Worm (Caenorhabditis elegans) whole organism, young adult: ENCODE data around the gene dyf-2.

ENCODE experiments used
- B0019.2 ChIP-seq: fragments of 200-800 bp; sonication (Bioruptor generic); conservative IDR thresholded peaks from 2 replicates; pipeline ENCODE4 v1.3.6; 2022; ENCODE audit warnings: missing genetic modification reagents, missing genetic modification characterization, missing compliant biosample characterization
- B0035.1 ChIP-seq: sonication (generic microtip); optimal IDR thresholded peaks from 2 replicates; lab custom pipeline; 2016; ENCODE audit warnings: missing genetic modification characterization, mild to moderate bottlenecking, missing compliant biosample characterization, missing genotype, missing genetic modification reagents
- B0336.3 ChIP-seq: fragments of 200-800 bp; sonication (Bioruptor generic); IDR thresholded peaks from 2 replicates; pipeline ENCODE4 v1.3.6; 2022; ENCODE audit warnings: missing genetic modification characterization, missing compliant biosample characterization
- C17E4.6 ChIP-seq: fragments of 200-800 bp; sonication (Bioruptor generic); IDR thresholded peaks from 2 replicates; pipeline ENCODE4 v1.3.6; 2022; ENCODE audit warnings: missing genetic modification reagents, missing genetic modification characterization, missing compliant biosample characterization
- D2030.7 ChIP-seq: fragments of 200-800 bp; sonication (Bioruptor generic); IDR thresholded peaks from 2 replicates; pipeline ENCODE4 v1.3.6; 2022; ENCODE audit warnings: missing genetic modification reagents, missing genetic modification characterization, missing compliant biosample characterization
- F23B12.7 ChIP-seq: sonication (generic microtip); optimal IDR thresholded peaks from 2 replicates; lab custom pipeline; 2017; ENCODE audit warnings: missing genetic modification characterization, mild to moderate bottlenecking, missing compliant biosample characterization, antibody characterized with exemption, moderate library complexity; ENCODE audit not compliant: insufficient read depth
- F33H1.4 ChIP-seq: fragments of 200-800 bp; sonication (Bioruptor generic); IDR thresholded peaks from 2 replicates; pipeline ENCODE4 v1.3.6; 2022; ENCODE audit warnings: missing genetic modification reagents, missing genetic modification characterization, missing compliant biosample characterization
- F52B5.7 ChIP-seq: sonication (generic microtip); optimal IDR thresholded peaks from 2 replicates; lab custom pipeline; 2016; ENCODE audit warnings: mild to moderate bottlenecking, missing genetic modification characterization, missing compliant biosample characterization
- T07F8.4 ChIP-seq: sonication (generic microtip); optimal IDR thresholded peaks from 2 replicates; lab custom pipeline; 2016; ENCODE audit warnings: mild to moderate bottlenecking, missing genetic modification characterization, moderate library complexity, missing compliant biosample characterization
- Y53F4B.3 ChIP-seq: fragments of 200-800 bp; sonication (Bioruptor generic); IDR thresholded peaks from 2 replicates; pipeline ENCODE4 v1.3.6; 2022; ENCODE audit warnings: missing genetic modification reagents, missing genetic modification characterization, missing compliant biosample characterization
- Y67H2A.10 ChIP-seq: fragments of 200-800 bp; sonication (Bioruptor generic); conservative IDR thresholded peaks from 2 replicates; pipeline ENCODE4 v1.3.6; 2022; ENCODE audit warnings: missing genetic modification reagents, missing genetic modification characterization, missing compliant biosample characterization
- Y95B8A.8 ChIP-seq: fragments of 200-800 bp; sonication (Bioruptor generic); IDR thresholded peaks from 2 replicates; pipeline ENCODE4 v1.3.6; 2022; ENCODE audit warnings: missing genetic modification reagents, missing genetic modification characterization, missing compliant biosample characterization
- akir-1 ChIP-seq: fragments of 200-800 bp; sonication (Bioruptor generic); optimal IDR thresholded peaks from 2 replicates; lab custom pipeline; 2018; ENCODE audit warnings: mild to moderate bottlenecking, missing genetic modification characterization, moderate library complexity, missing compliant biosample characterization
- atf-7 ChIP-seq: sonication (generic microtip); optimal IDR thresholded peaks from 2 replicates; lab custom pipeline; 2017; ENCODE audit warnings: mild to moderate bottlenecking, missing genetic modification characterization, missing compliant biosample characterization
- attf-5 ChIP-seq: fragments of 200-800 bp; sonication (Bioruptor generic); optimal IDR thresholded peaks from 2 replicates; lab custom pipeline; 2018; ENCODE audit warnings: mild to moderate bottlenecking, missing genetic modification characterization, missing compliant biosample characterization
- ceh-40 ChIP-seq: fragments of 200-800 bp; sonication (Bioruptor generic); IDR thresholded peaks from 2 replicates; pipeline ENCODE4 v1.3.6; 2022; ENCODE audit warnings: missing genetic modification characterization, missing compliant biosample characterization
- ceh-79 ChIP-seq: sonication (generic microtip); optimal IDR thresholded peaks from 2 replicates; lab custom pipeline; 2017; ENCODE audit warnings: mild to moderate bottlenecking, missing genetic modification characterization, missing compliant biosample characterization
- ceh-91 ChIP-seq: fragments of 200-800 bp; sonication (Bioruptor generic); IDR thresholded peaks from 2 replicates; pipeline ENCODE4 v1.3.6; 2022; ENCODE audit warnings: missing genetic modification reagents, missing genetic modification characterization, missing compliant biosample characterization
- die-1 ChIP-seq: sonication (generic microtip); optimal IDR thresholded peaks from 2 replicates; lab custom pipeline; 2016; ENCODE audit warnings: missing genotype, mild to moderate bottlenecking, missing genetic modification characterization, missing compliant biosample characterization
- dpl-1 ChIP-seq: fragments of 150-350 bp; optimal IDR thresholded peaks from 2 replicates; lab custom pipeline; 2014; ENCODE audit warnings: missing biosample characterization, missing genetic modification reagents, missing genetic modification characterization
- egl-44 ChIP-seq: fragments of 200-800 bp; sonication (Bioruptor generic); IDR thresholded peaks from 2 replicates; pipeline ENCODE4 v1.3.6; 2022; ENCODE audit warnings: missing genetic modification reagents, missing genetic modification characterization, missing compliant biosample characterization
- ekl-4 ChIP-seq: fragments of 200-800 bp; sonication (Bioruptor generic); IDR thresholded peaks from 2 replicates; pipeline ENCODE4 v1.3.6; 2022; ENCODE audit warnings: missing genetic modification reagents, missing genetic modification characterization, missing compliant biosample characterization
- fkh-3 ChIP-seq: sonication (generic microtip); optimal IDR thresholded peaks from 2 replicates; lab custom pipeline; 2016; ENCODE audit warnings: mild to moderate bottlenecking, missing genetic modification characterization, missing compliant biosample characterization
- gei-17 ChIP-seq: fragments of 200-800 bp; sonication (Bioruptor generic); optimal IDR thresholded peaks from 2 replicates; lab custom pipeline; 2018; ENCODE audit warnings: mild to moderate bottlenecking, missing genetic modification characterization, missing compliant biosample characterization
- him-1 ChIP-seq: sonication (generic microtip); optimal IDR thresholded peaks from 2 replicates; lab custom pipeline; 2016; ENCODE audit warnings: missing genotype, missing genetic modification reagents, missing genetic modification characterization, missing compliant biosample characterization
- hlh-12 ChIP-seq: sonication (generic microtip); optimal IDR thresholded peaks from 2 replicates; lab custom pipeline; 2016; ENCODE audit warnings: missing genetic modification characterization, missing compliant biosample characterization
- hmg-1.2 ChIP-seq: fragments of 200-800 bp; sonication (Bioruptor generic); IDR thresholded peaks from 2 replicates; pipeline ENCODE4 v1.3.6; 2022; ENCODE audit warnings: missing genetic modification reagents, missing genetic modification characterization, missing compliant biosample characterization
- lag-1 ChIP-seq: fragments of 200-800 bp; sonication (Bioruptor generic); IDR thresholded peaks from 2 replicates; pipeline ENCODE4 v1.3.6; 2022; ENCODE audit warnings: missing genetic modification reagents, missing genetic modification characterization, missing compliant biosample characterization
- let-526 ChIP-seq: fragments of 200-800 bp; sonication (Bioruptor generic); IDR thresholded peaks from 2 replicates; pipeline ENCODE4 v1.3.6; 2022; ENCODE audit warnings: missing genetic modification reagents, missing genetic modification characterization, missing compliant biosample characterization
- lin-35 ChIP-seq, 3 experiments: fragments of 150-350 bp in 2 of 3; sonication (generic microtip) in 1 of 3; optimal IDR thresholded peaks; 2 replicates each; lab custom pipeline; 2014 to 2018; ENCODE audit warnings: missing biosample characterization in 3 of 3, missing genetic modification characterization in 3 of 3, missing genetic modification reagents in 3 of 3
- lir-1 ChIP-seq: fragments of 200-800 bp; sonication (Bioruptor generic); conservative IDR thresholded peaks from 2 replicates; pipeline ENCODE4 v1.3.6; 2022; ENCODE audit warnings: missing genetic modification reagents, missing genetic modification characterization, missing compliant biosample characterization
- lsy-27 ChIP-seq: sonication (generic microtip); optimal IDR thresholded peaks from 2 replicates; lab custom pipeline; 2017; ENCODE audit warnings: missing genetic modification characterization, mild to moderate bottlenecking, missing compliant biosample characterization, antibody characterized with exemption, missing genotype, borderline replicate concordance; ENCODE audit not compliant: insufficient read depth
- mes-4 ChIP-seq: sonication (generic microtip); optimal IDR thresholded peaks from 2 replicates; lab custom pipeline; 2016; ENCODE audit warnings: missing genotype, missing genetic modification characterization, missing compliant biosample characterization
- mxl-1 ChIP-seq: sonication (generic microtip); optimal IDR thresholded peaks from 2 replicates; lab custom pipeline; 2016; ENCODE audit warnings: missing genetic modification characterization, missing compliant biosample characterization
- nfya-2 ChIP-seq: fragments of 200-800 bp; sonication (Bioruptor generic); IDR thresholded peaks from 2 replicates; pipeline ENCODE4 v1.3.6; 2022; ENCODE audit warnings: missing genetic modification reagents, missing genetic modification characterization, missing compliant biosample characterization
- nfyb-1 ChIP-seq: fragments of 200-800 bp; sonication (Bioruptor generic); IDR thresholded peaks from 2 replicates; pipeline ENCODE4 v1.3.6; 2022; ENCODE audit warnings: missing genetic modification reagents, missing genetic modification characterization, missing compliant biosample characterization
- nhr-120 ChIP-seq: fragments of 200-800 bp; sonication (Bioruptor generic); IDR thresholded peaks from 2 replicates; pipeline ENCODE4 v1.3.6; 2022; ENCODE audit warnings: missing genetic modification characterization, missing compliant biosample characterization
- nhr-179 ChIP-seq: sonication (generic microtip); optimal IDR thresholded peaks from 2 replicates; lab custom pipeline; 2016; ENCODE audit warnings: mild to moderate bottlenecking, missing genetic modification characterization, missing compliant biosample characterization
- nhr-80 ChIP-seq: sonication (generic microtip); optimal IDR thresholded peaks from 2 replicates; lab custom pipeline; 2016; ENCODE audit warnings: missing genetic modification characterization, missing compliant biosample characterization
- pbrm-1 ChIP-seq: fragments of 200-800 bp; sonication (Bioruptor generic); IDR thresholded peaks from 2 replicates; pipeline ENCODE4 v1.3.6; 2022; ENCODE audit warnings: missing genetic modification reagents, missing genetic modification characterization, missing compliant biosample characterization
- snpc-1.1 ChIP-seq: sonication (generic microtip); optimal IDR thresholded peaks from 2 replicates; lab custom pipeline; 2017; ENCODE audit warnings: missing genetic modification characterization, mild to moderate bottlenecking, missing compliant biosample characterization, antibody characterized with exemption, moderate library complexity, missing genotype, missing genetic modification reagents; ENCODE audit not compliant: insufficient read depth
- snpc-3.4 ChIP-seq: sonication (generic microtip); optimal IDR thresholded peaks from 2 replicates; lab custom pipeline; 2017; ENCODE audit warnings: missing genetic modification characterization, mild to moderate bottlenecking, missing compliant biosample characterization, antibody characterized with exemption, moderate library complexity, missing genotype, missing genetic modification reagents
- snpc-4 ChIP-seq, 5 experiments: fragments of 150-350 bp in 1 of 5; sonication (generic microtip) in 4 of 5; optimal IDR thresholded peaks; 2 replicates each; lab custom pipeline; 2014 to 2018; ENCODE audit warnings: missing genetic modification characterization in 5 of 5, missing biosample characterization in 3 of 5, antibody characterized with exemption in 2 of 5, mild to moderate bottlenecking in 2 of 5, missing compliant biosample characterization in 2 of 5, missing genotype in 2 of 5, moderate library complexity in 2 of 5, missing genetic modification reagents in 1 of 5
- zim-3 ChIP-seq: sonication (generic microtip); optimal IDR thresholded peaks from 2 replicates; lab custom pipeline; 2017; ENCODE audit warnings: mild to moderate bottlenecking, missing genetic modification characterization, moderate library complexity, missing compliant biosample characterization
- ztf-28 ChIP-seq: fragments of 200-800 bp; sonication (Bioruptor generic); IDR thresholded peaks from 2 replicates; pipeline ENCODE4 v1.3.6; 2022; ENCODE audit warnings: missing genetic modification reagents, missing genetic modification characterization, missing compliant biosample characterization
- ztf-3 ChIP-seq: fragments of 200-800 bp; sonication (Bioruptor generic); optimal IDR thresholded peaks from 2 replicates; lab custom pipeline; 2018; ENCODE audit warnings: mild to moderate bottlenecking, missing genetic modification characterization, missing compliant biosample characterization
- ztf-6 ChIP-seq: fragments of 200-800 bp; sonication (Bioruptor generic); IDR thresholded peaks from 2 replicates; pipeline ENCODE4 v1.3.6; 2022; ENCODE audit warnings: missing genetic modification reagents, missing genetic modification characterization, missing compliant biosample characterization

dyf-2 gene

DNA sequence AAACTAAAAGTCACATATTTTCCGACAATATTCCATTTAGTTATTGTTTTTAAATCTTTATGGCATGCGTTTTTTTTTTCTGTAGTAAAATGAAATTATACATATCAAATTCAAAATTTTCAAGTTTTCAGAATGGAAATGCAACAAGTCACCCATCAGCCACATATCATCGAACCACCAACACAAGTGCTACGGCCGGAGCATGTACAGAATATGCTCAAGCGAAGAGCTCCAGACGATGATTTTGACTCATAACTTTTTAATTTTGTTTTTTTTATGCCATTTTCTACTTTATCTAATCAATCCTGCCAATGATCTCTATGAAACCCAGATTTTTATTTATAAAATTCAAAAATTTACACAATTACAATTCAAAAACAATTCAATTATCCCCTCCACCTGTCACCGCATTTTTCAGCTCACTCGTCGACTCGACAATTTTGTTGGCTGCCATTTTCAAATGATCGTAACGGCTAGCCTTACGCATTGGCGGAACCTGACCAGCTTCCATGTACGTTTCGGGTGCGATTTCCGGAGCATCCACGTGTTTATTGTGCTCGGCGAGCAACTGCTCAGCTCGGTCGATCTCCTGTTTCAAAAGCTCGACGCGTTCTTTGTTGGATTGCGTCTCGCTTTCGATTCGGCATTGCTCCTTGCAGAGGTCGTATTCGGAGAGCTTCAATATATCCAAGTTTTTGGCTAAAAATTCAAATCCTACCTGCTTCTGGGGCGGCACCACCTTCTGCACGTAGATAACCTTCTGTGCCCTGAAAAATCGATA, 60.4 kb downstream of the dyf-2 start (continued):
- TF ChIP-seq Y67H2A.10 (GFP tag; lab: Robert Waterston, UW) (no peak), nhr-179 (tag; lab: Kevin White, UChicago) (no peak), T07F8.4 (tag; lab: Kevin White, UChicago) (no peak), nfyb-1 (GFP tag; lab: Robert Waterston, UW) (peak; percentile 64; the same call in 1 of the 2 replicates), gei-17 (no peak), hlh-12 (tag; lab: Kevin White, UChicago) (no peak), snpc-3.4 (tag; lab: Kevin White, UChicago) (no peak), ceh-91 (no peak), mxl-1 (tag; lab: Kevin White, UChicago) (no peak), dpl-1 (GFP tag; lab: Kevin White, UChicago) (no peak), ztf-6 (GFP tag; lab: Robert Waterston, UW) (no peak), ceh-79 (tag; lab: Kevin White, UChicago) (no peak), let-526 (GFP tag; lab: Robert Waterston, UW) (no peak), B0035.1 (tag; lab: Kevin White, UChicago) (no peak), D2030.7 (GFP tag; lab: Robert Waterston, UW) (peak; percentile 22; the same call in 1 of the 2 replicates), ztf-3 (GFP tag; lab: Kevin White, UChicago) (no peak), lir-1 (GFP tag; lab: Robert Waterston, UW) (no peak), ekl-4 (peak; percentile 17; the same call in 1 of the 2 replicates), egl-44 (peak; percentile 34; the same call in 1 of the 2 replicates), ceh-40 (GFP tag; lab: Robert Waterston, UW) (no peak), attf-5 (GFP tag; lab: Kevin White, UChicago) (no peak), him-1 (tag; lab: Kevin White, UChicago) (no peak), nhr-80 (no peak), ztf-28 (GFP tag; lab: Robert Waterston, UW) (no peak), nfya-2 (peak; percentile 68; the same call in 1 of the 2 replicates), C17E4.6 (GFP tag; lab: Robert Waterston, UW) (no peak), die-1 (tag; lab: Kevin White, UChicago) (peak; percentile 26), snpc-4 (GFP tag; optimal IDR thresholded peaks at IDR 0.05; lab: Kevin White, UChicago) (no peak), snpc-4 (tag; optimal IDR thresholded peaks at IDR 0.05; lab: Kevin White, UChicago) (no peak), pbrm-1 (GFP tag; lab: Robert Waterston, UW) (0 out of 2 replicates have a peak, but pooled peaks have one; percentile 35), lin-35 (GFP tag; optimal IDR thresholded peaks at IDR 0.05; lab: Kevin White, UChicago) (no peak), fkh-3 (tag; lab: Kevin White, UChicago) (no peak), zim-3 (no peak), F33H1.4 (GFP tag; lab: Robert Waterston, UW) (0 out of 2 replicates have a peak, but pooled peaks have one; percentile 7), mes-4 (tag; lab: Kevin White, UChicago) (no peak), atf-7 (tag; lab: Kevin White, UChicago) (peak; percentile 49), lsy-27 (tag; lab: Kevin White, UChicago) (no peak), akir-1 (GFP tag; lab: Kevin White, UChicago) (no peak), snpc-1.1 (tag; lab: Kevin White, UChicago) (no peak), Y53F4B.3 (GFP tag; lab: Robert Waterston, UW) (no peak), F23B12.7 (no peak), nhr-120 (GFP tag; lab: Robert Waterston, UW) (no peak), B0019.2 (GFP tag; lab: Robert Waterston, UW) (no peak), B0336.3 (GFP tag; lab: Robert Waterston, UW) (peak; percentile 91), Y95B8A.8 (GFP tag; lab: Robert Waterston, UW) (peak; percentile 57), F52B5.7 (tag; lab: Kevin White, UChicago) (peak; percentile 6), lag-1 (GFP tag; lab: Robert Waterston, UW) (no peak), hmg-1.2 (GFP tag; lab: Robert Waterston, UW) (no peak)
